Fruit fly (Drosophila melanogaster) whole organism, embryonic: ENCODE results near the gene CG6094.
A peak's percentile ranks its signal among the peaks of the same experiment; 100 is the strongest.

ENCODE experiments used
- ATbp ChIP-seq: fragments of 200-800 bp; sonication (Bioruptor generic); optimal IDR thresholded peaks from 2 replicates; lab custom pipeline; 2017; ENCODE audit warnings: missing biosample characterization, mild to moderate bottlenecking, missing genetic modification characterization, missing genetic modification reagents
- Abd-B ChIP-seq: fragments of 200-800 bp; sonication (Bioruptor generic); optimal IDR thresholded peaks from 2 replicates; lab custom pipeline; 2018; ENCODE audit warnings: missing biosample characterization, mild to moderate bottlenecking, missing genetic modification characterization, moderate library complexity
- Aef1 ChIP-seq: fragments of 200-800 bp; sonication (Bioruptor generic); IDR thresholded peaks from 3 replicates; pipeline ENCODE4 v1.3.6; 2022; ENCODE audit warnings: missing biosample characterization, missing genetic modification characterization
- Bgb ChIP-seq: fragments of 200-800 bp; sonication (Bioruptor generic); IDR thresholded peaks from 2 replicates; pipeline ENCODE4 v1.3.6; 2022; ENCODE audit warnings: missing biosample characterization, missing genetic modification characterization; ENCODE audit not compliant: partially characterized antibody
- Bteb2 ChIP-seq: fragments of 200-800 bp; sonication (Bioruptor generic); optimal IDR thresholded peaks from 2 replicates; lab custom pipeline; 2016; ENCODE audit warnings: missing biosample characterization, missing genetic modification characterization
- CG12071 ChIP-seq: fragments of 200-800 bp; sonication (Bioruptor generic); optimal IDR thresholded peaks from 3 replicates; lab custom pipeline; 2018; ENCODE audit warnings: missing biosample characterization, mild to moderate bottlenecking, missing genetic modification characterization
- CG12299 ChIP-seq: fragments of 200-800 bp; sonication (Bioruptor generic); optimal IDR thresholded peaks from 2 replicates; lab custom pipeline; 2018; ENCODE audit warnings: missing biosample characterization, mild to moderate bottlenecking, missing genetic modification characterization
- CG14441 ChIP-seq: fragments of 200-800 bp; sonication (Bioruptor generic); IDR thresholded peaks from 2 replicates; pipeline ENCODE4 v1.3.6; 2022; ENCODE audit warnings: missing biosample characterization, missing genetic modification characterization
- CG14965 ChIP-seq: fragments of 200-800 bp; sonication (Bioruptor generic); optimal IDR thresholded peaks from 2 replicates; lab custom pipeline; 2016; ENCODE audit warnings: missing biosample characterization, missing genetic modification characterization, borderline replicate concordance
- CG15514 ChIP-seq: fragments of 200-800 bp; sonication (Bioruptor generic); optimal IDR thresholded peaks from 3 replicates; lab custom pipeline; 2017; ENCODE audit warnings: missing biosample characterization, missing genetic modification characterization, mild to moderate bottlenecking, moderate library complexity, missing genetic modification reagents
- CG15696 ChIP-seq: fragments of 200-800 bp; sonication (Bioruptor generic); optimal IDR thresholded peaks from 2 replicates; lab custom pipeline; 2019; ENCODE audit warnings: missing biosample characterization, mild to moderate bottlenecking, missing genetic modification characterization, moderate library complexity
- CG32532 ChIP-seq: fragments of 200-800 bp; sonication (Bioruptor generic); IDR thresholded peaks from 2 replicates; pipeline ENCODE4 v1.3.6; 2022; ENCODE audit warnings: missing biosample characterization, missing genetic modification characterization
- CG4617 ChIP-seq: fragments of 200-800 bp; sonication (Bioruptor generic); optimal IDR thresholded peaks from 3 replicates; lab custom pipeline; 2016; ENCODE audit warnings: missing biosample characterization, missing genetic modification characterization, borderline replicate concordance
- CG6689 ChIP-seq: fragments of 200-800 bp; sonication (Bioruptor generic); IDR thresholded peaks from 2 replicates; pipeline ENCODE4 v1.3.6; 2022; ENCODE audit warnings: missing biosample characterization, missing genetic modification characterization
- CG8281 ChIP-seq: fragments of 200-800 bp; sonication (Bioruptor generic); optimal IDR thresholded peaks from 2 replicates; lab custom pipeline; 2018; ENCODE audit warnings: missing biosample characterization, mild to moderate bottlenecking, missing genetic modification characterization, moderate library complexity
- CG8290 ChIP-seq, 3 experiments: fragments of 200-800 bp; sonication (Bioruptor generic); optimal IDR thresholded peaks; 2 replicates each; lab custom pipeline; 2016 to 2019; ENCODE audit warnings: missing biosample characterization in 3 of 3, missing genetic modification characterization in 3 of 3, mild to moderate bottlenecking in 2 of 3, moderate library complexity in 1 of 3
- CG8478 ChIP-seq: fragments of >200 bp; optimal IDR thresholded peaks from 2 replicates; lab custom pipeline; 2018
- CHES-1-like ChIP-seq: fragments of 200-800 bp; sonication (Bioruptor generic); optimal IDR thresholded peaks from 2 replicates; lab custom pipeline; 2016; ENCODE audit warnings: missing biosample characterization, missing genetic modification characterization
- CoRest ChIP-seq: fragments of 200-800 bp; sonication (Bioruptor generic); optimal IDR thresholded peaks from 3 replicates; lab custom pipeline; 2018; ENCODE audit warnings: missing biosample characterization, mild to moderate bottlenecking, missing genetic modification characterization, moderate library complexity
- CrebB ChIP-seq: fragments of 200-800 bp; sonication (Bioruptor generic); optimal IDR thresholded peaks from 3 replicates; lab custom pipeline; 2018; ENCODE audit warnings: missing biosample characterization, mild to moderate bottlenecking, missing genetic modification characterization
- D19B ChIP-seq: fragments of 200-800 bp; sonication (Bioruptor generic); optimal IDR thresholded peaks from 2 replicates; lab custom pipeline; 2017; ENCODE audit warnings: missing biosample characterization, mild to moderate bottlenecking, missing genetic modification characterization
- Dad ChIP-seq: fragments of 200-800 bp; sonication (Bioruptor generic); optimal IDR thresholded peaks from 3 replicates; lab custom pipeline; 2016; ENCODE audit warnings: missing biosample characterization, missing genetic modification characterization
- Dref ChIP-seq: fragments of 200-800 bp; sonication (Bioruptor generic); IDR thresholded peaks from 2 replicates; pipeline ENCODE4 v1.3.6; 2022; ENCODE audit warnings: missing biosample characterization, missing genetic modification characterization
- E2f1 ChIP-seq: fragments of 200-800 bp; sonication (Bioruptor generic); IDR thresholded peaks from 2 replicates; pipeline ENCODE4 v1.3.6; 2022; ENCODE audit warnings: missing biosample characterization, missing genetic modification characterization
- Hand ChIP-seq: fragments of 200-800 bp; sonication (Bioruptor generic); optimal IDR thresholded peaks from 2 replicates; lab custom pipeline; 2017; ENCODE audit warnings: mild to moderate bottlenecking, missing biosample characterization, missing genetic modification reagents, missing genetic modification characterization
- NC2α ChIP-seq: fragments of 200-800 bp; sonication (Bioruptor generic); optimal IDR thresholded peaks from 2 replicates; lab custom pipeline; 2016; ENCODE audit warnings: missing biosample characterization, missing genetic modification characterization
- Oli ChIP-seq: fragments of 200-800 bp; sonication (Bioruptor generic); optimal IDR thresholded peaks from 2 replicates; lab custom pipeline; 2018; ENCODE audit warnings: missing biosample characterization, mild to moderate bottlenecking, missing genetic modification characterization, moderate library complexity
- ab ChIP-seq: fragments of 200-800 bp; sonication (Bioruptor generic); optimal IDR thresholded peaks from 2 replicates; lab custom pipeline; 2016; ENCODE audit warnings: missing biosample characterization, missing genetic modification characterization
- ase ChIP-seq: fragments of 200-800 bp; sonication (Bioruptor generic); IDR thresholded peaks from 3 replicates; pipeline ENCODE4 v1.3.6; 2022; ENCODE audit warnings: missing biosample characterization, missing genetic modification characterization
- chm ChIP-seq: fragments of 200-800 bp; sonication (Bioruptor generic); IDR thresholded peaks from 2 replicates; pipeline ENCODE4 v1.3.6; 2022; ENCODE audit warnings: missing biosample characterization, missing genetic modification characterization
- chn ChIP-seq: fragments of 200-800 bp; sonication (Bioruptor generic); optimal IDR thresholded peaks from 2 replicates; lab custom pipeline; 2016; ENCODE audit warnings: missing biosample characterization, missing genetic modification characterization
- crp ChIP-seq, 2 experiments: fragments of 200-800 bp; sonication (Bioruptor generic); optimal IDR thresholded peaks; 2 replicates in 1 of 2; 3 replicates in 1 of 2; lab custom pipeline; 2017; ENCODE audit warnings: missing biosample characterization in 2 of 2, missing genetic modification characterization in 2 of 2, mild to moderate bottlenecking in 1 of 2, moderate library complexity in 1 of 2
- dimm ChIP-seq: fragments of 200-800 bp; sonication (Bioruptor generic); IDR thresholded peaks from 2 replicates; pipeline ENCODE4 v1.3.6; 2022; ENCODE audit warnings: missing biosample characterization, missing genetic modification characterization
- dysf ChIP-seq: fragments of 200-800 bp; sonication (Bioruptor generic); IDR thresholded peaks from 3 replicates; pipeline ENCODE4 v1.3.6; 2022; ENCODE audit warnings: missing biosample characterization, missing genetic modification characterization
- eve ChIP-seq, 2 experiments: fragments of >200 bp; optimal IDR thresholded peaks; 2 replicates each; lab custom pipeline; 2017; ENCODE audit warnings: missing biosample characterization in 2 of 2, missing genetic modification characterization in 2 of 2
- fd3F ChIP-seq: fragments of 200-800 bp; sonication (Bioruptor generic); optimal IDR thresholded peaks from 2 replicates; lab custom pipeline; 2018; ENCODE audit warnings: missing biosample characterization, mild to moderate bottlenecking, missing genetic modification characterization, moderate library complexity
- gfzf ChIP-seq: fragments of 200-800 bp; sonication (Bioruptor generic); optimal IDR thresholded peaks from 2 replicates; lab custom pipeline; 2016; ENCODE audit warnings: missing biosample characterization, mild to moderate bottlenecking, missing genetic modification characterization, moderate library complexity
- h ChIP-seq: fragments of >200 bp; optimal IDR thresholded peaks from 2 replicates; lab custom pipeline; 2017
- jumu ChIP-seq: fragments of 200-800 bp; sonication (Bioruptor generic); optimal IDR thresholded peaks from 3 replicates; lab custom pipeline; 2016; ENCODE audit warnings: missing biosample characterization, missing genetic modification characterization
- kah ChIP-seq: fragments of 200-800 bp; sonication (Bioruptor generic); optimal IDR thresholded peaks from 2 replicates; lab custom pipeline; 2018; ENCODE audit warnings: missing biosample characterization, mild to moderate bottlenecking, missing genetic modification characterization
- kay ChIP-seq: fragments of 200-800 bp; sonication (Bioruptor generic); optimal IDR thresholded peaks from 2 replicates; lab custom pipeline; 2016; ENCODE audit warnings: missing biosample characterization, missing genetic modification characterization
- nerfin-1 ChIP-seq: fragments of 200-800 bp; sonication (Bioruptor generic); optimal IDR thresholded peaks from 3 replicates; lab custom pipeline; 2019; ENCODE audit warnings: missing biosample characterization, mild to moderate bottlenecking, missing genetic modification characterization, moderate library complexity
- nmo ChIP-seq: fragments of 200-800 bp; sonication (Bioruptor generic); optimal IDR thresholded peaks from 2 replicates; lab custom pipeline; 2018; ENCODE audit warnings: missing biosample characterization, mild to moderate bottlenecking, missing genetic modification characterization, moderate library complexity
- onecut ChIP-seq: fragments of 200-800 bp; sonication (Bioruptor generic); IDR thresholded peaks from 2 replicates; pipeline ENCODE4 v1.3.6; 2022; ENCODE audit warnings: missing biosample characterization, missing genetic modification characterization
- peb ChIP-seq: fragments of 200-800 bp; sonication (Bioruptor generic); IDR thresholded peaks from 2 replicates; pipeline ENCODE4 v1.3.6; 2022; ENCODE audit warnings: missing biosample characterization, missing genetic modification characterization
- ranshi ChIP-seq: fragments of 200-800 bp; sonication (Bioruptor generic); IDR thresholded peaks from 2 replicates; pipeline ENCODE4 v1.3.6; 2022; ENCODE audit warnings: missing biosample characterization, missing genetic modification characterization
- row ChIP-seq: fragments of 200-800 bp; sonication (Bioruptor generic); IDR thresholded peaks from 3 replicates; pipeline ENCODE4 v1.3.6; 2022; ENCODE audit warnings: missing biosample characterization, missing genetic modification characterization
- salm ChIP-seq: fragments of 200-800 bp; sonication (Bioruptor generic); optimal IDR thresholded peaks from 2 replicates; lab custom pipeline; 2018; ENCODE audit warnings: missing biosample characterization, mild to moderate bottlenecking, missing genetic modification characterization
- scrt ChIP-seq: fragments of 200-800 bp; sonication (Bioruptor generic); optimal IDR thresholded peaks from 2 replicates; lab custom pipeline; 2018; ENCODE audit warnings: missing biosample characterization, mild to moderate bottlenecking, missing genetic modification characterization, moderate library complexity
- unc-4 ChIP-seq: fragments of 200-800 bp; sonication (Bioruptor generic); IDR thresholded peaks from 2 replicates; pipeline ENCODE4 v1.3.6; 2022; ENCODE audit warnings: missing biosample characterization, missing genetic modification characterization; ENCODE audit not compliant: partially characterized antibody

Gene CG6094

dm6 chr2L:10516470-10517048, 9.7 kb downstream of the CG6094 start (continued):
- TF ChIP-seq scrt (GFP tag; lab: Kevin White, UChicago) (no peak), onecut (GFP tag; lab: Robert Waterston, UW) (no peak), Abd-B (GFP tag; lab: Kevin White, UChicago) (peak; percentile 8), CG8478 (lab: Kevin White, UChicago) (no peak), CG12299 (tag; lab: Kevin White, UChicago) (no peak), D19B (GFP tag; lab: Kevin White, UChicago) (no peak), Dad (no peak), crp (GFP tag; optimal IDR thresholded peaks at IDR 0.05; lab: Kevin White, UChicago) (peak; percentile 35 to 91), Aef1 (GFP tag; lab: Robert Waterston, UW) (0 out of 3 replicates have a peak, but pooled peaks have one; percentile 9), CrebB (peak; percentile 57), ase (GFP tag; lab: Robert Waterston, UW) (no peak), CG4617 (GFP tag; lab: Kevin White, UChicago) (no peak), CG14441 (peak; percentile 34), Bgb (GFP tag; lab: Robert Waterston, UW) (peak; percentile 50; the same call in 1 of the 2 replicates), chm (GFP tag; lab: Robert Waterston, UW) (no peak), kah (no peak), CG6689 (GFP tag; lab: Robert Waterston, UW) (peak; percentile 36; the same call in 1 of the 2 replicates), E2f1 (GFP tag; lab: Robert Waterston, UW) (no peak; the same call in none of the 2 replicates), dysf (0 out of 3 replicates have a peak, but pooled peaks have one; percentile 39), Bteb2 (peak; percentile 14), gfzf (peak; percentile 27), CoRest (peak; percentile 40), CG14965 (GFP tag; lab: Kevin White, UChicago) (no peak), chn (GFP tag; lab: Kevin White, UChicago) (peak; percentile 0), nmo (GFP tag; lab: Kevin White, UChicago) (peak; percentile 30), CG15696 (tag; lab: Kevin White, UChicago) (peak; percentile 17), CG8281 (no peak), ab (no peak), dimm (GFP tag; lab: Robert Waterston, UW) (no peak), peb (GFP tag; lab: Robert Waterston, UW) (0 out of 2 replicates have a peak, but pooled peaks have one; percentile 11), CG12071 (GFP tag; lab: Kevin White, UChicago) (peak; percentile 37), CG32532 (GFP tag; lab: Robert Waterston, UW) (peak; percentile 36; the same call in 1 of the 2 replicates), CHES-1-like (GFP tag; lab: Kevin White, UChicago) (no peak), fd3F (GFP tag; lab: Kevin White, UChicago) (no peak), nerfin-1 (no peak), Oli (tag; lab: Kevin White, UChicago) (peak; percentile 34), Dref (GFP tag; lab: Robert Waterston, UW) (peak; percentile 69), unc-4 (GFP tag; lab: Robert Waterston, UW) (no peak; the same call in 1 of the 2 replicates), jumu (GFP tag; lab: Kevin White, UChicago) (no peak), eve (GFP tag; optimal IDR thresholded peaks at IDR 0.05; lab: Kevin White, UChicago) (no peak), salm (tag; lab: Kevin White, UChicago) (no peak), row (GFP tag; lab: Robert Waterston, UW) (peak; percentile 56; the same call in 2 of the 3 replicates), ranshi (GFP tag; lab: Robert Waterston, UW) (peak; percentile 4), CG15514 (GFP tag; lab: Kevin White, UChicago) (no peak), CG8290 (GFP tag; optimal IDR thresholded peaks at IDR 0.05; lab: Kevin White, UChicago) (no peak), CG8290 (tag; optimal IDR thresholded peaks at IDR 0.05; lab: Kevin White, UChicago) (peak in 1 of 2 experiments; percentile 35), kay (GFP tag; lab: Kevin White, UChicago) (peak; percentile 26), Hand (no peak), ATbp (GFP tag; lab: Kevin White, UChicago) (no peak), h (lab: Kevin White, UChicago) (no peak), NC2α (GFP tag; lab: Kevin White, UChicago) (peak; percentile 21)
